Worm (Caenorhabditis elegans) whole organism, L1 larva: ENCODE results near the gene Y44A6C.1.
"Not testable (repeated sequence)": the region's sequence is repeated elsewhere in the genome, so short reads cannot be mapped to it uniquely, and the experiment has no call there.

Source experiments
- C04F5.9 ChIP-seq: sonication (generic microtip); optimal IDR thresholded peaks from 2 replicates; lab custom pipeline; 2016; ENCODE audit warnings: missing genetic modification characterization, missing compliant biosample characterization
- C34B4.2 ChIP-seq: sonication (generic microtip); optimal IDR thresholded peaks from 2 replicates; lab custom pipeline; 2017; ENCODE audit warnings: mild to moderate bottlenecking, missing genetic modification characterization, missing compliant biosample characterization
- alr-1 ChIP-seq: fragments of 200-800 bp; sonication (Bioruptor generic); optimal IDR thresholded peaks from 2 replicates; lab custom pipeline; 2018; ENCODE audit warnings: borderline replicate concordance, mild to moderate bottlenecking, missing genetic modification characterization, missing compliant biosample characterization
- ama-1 ChIP-seq: fragments of 150-350 bp; optimal IDR thresholded peaks from 2 replicates; lab custom pipeline; 2014
- ceh-63 ChIP-seq: fragments of 200-800 bp; sonication (Bioruptor generic); optimal IDR thresholded peaks from 2 replicates; lab custom pipeline; 2018; ENCODE audit warnings: mild to moderate bottlenecking, missing genetic modification characterization, missing compliant biosample characterization
- ceh-88 ChIP-seq: fragments of 200-800 bp; sonication (Bioruptor generic); IDR thresholded peaks from 2 replicates; pipeline ENCODE4 v1.3.6; 2022; ENCODE audit warnings: missing genetic modification characterization, missing compliant biosample characterization
- ceh-90 ChIP-seq: sonication (generic microtip); optimal IDR thresholded peaks from 2 replicates; lab custom pipeline; 2016; ENCODE audit warnings: missing genetic modification characterization, missing compliant biosample characterization
- ces-1 ChIP-seq: fragments of 150-350 bp; optimal IDR thresholded peaks from 2 replicates; lab custom pipeline; 2014; ENCODE audit warnings: missing biosample characterization, missing genetic modification reagents, missing genetic modification characterization
- dpl-1 ChIP-seq, 3 experiments: fragments of 150-350 bp in 2 of 3; sonication (generic microtip) in 1 of 3; optimal IDR thresholded peaks; 2 replicates each; lab custom pipeline; 2014 to 2017; ENCODE audit warnings: missing biosample characterization in 3 of 3, missing genetic modification characterization in 3 of 3, missing genetic modification reagents in 3 of 3
- dsc-1 ChIP-seq: sonication (generic microtip); optimal IDR thresholded peaks from 2 replicates; lab custom pipeline; 2016; ENCODE audit warnings: mild to moderate bottlenecking, missing genetic modification characterization, missing compliant biosample characterization
- efl-1 ChIP-seq, 4 experiments: fragments of 150-350 bp; optimal IDR thresholded peaks in 3 of 4; peaks in 1 of 4; 1 replicate in 1 of 4; 2 replicates in 3 of 4; lab custom pipeline; 2014; ENCODE audit warnings: missing biosample characterization in 2 of 4, missing genetic modification characterization in 2 of 4, missing genetic modification reagents in 2 of 4
- efl-3 ChIP-seq: fragments of 200-800 bp; sonication (Bioruptor generic); optimal IDR thresholded peaks from 2 replicates; lab custom pipeline; 2018; ENCODE audit warnings: mild to moderate bottlenecking, missing genetic modification characterization, missing compliant biosample characterization
- egl-13 ChIP-seq: sonication (generic microtip); optimal IDR thresholded peaks from 2 replicates; lab custom pipeline; 2016; ENCODE audit warnings: missing genotype, missing genetic modification reagents, missing genetic modification characterization, missing compliant biosample characterization
- egl-27 ChIP-seq, 2 experiments: fragments of 150-350 bp in 1 of 2; sonication (generic microtip); optimal IDR thresholded peaks; 3 replicates each; lab custom pipeline; 2017 to 2018; ENCODE audit warnings: missing biosample characterization in 2 of 2, missing genetic modification characterization in 2 of 2, missing genetic modification reagents in 2 of 2
- fkh-4 ChIP-seq: sonication (generic microtip); optimal IDR thresholded peaks from 2 replicates; lab custom pipeline; 2016; ENCODE audit warnings: missing compliant biosample characterization, missing genetic modification characterization, borderline replicate concordance
- grh-1 ChIP-seq: fragments of 200-800 bp; sonication (Bioruptor generic); IDR thresholded peaks from 2 replicates; pipeline ENCODE4 v1.3.6; 2022; ENCODE audit warnings: missing genetic modification reagents, missing genetic modification characterization, missing compliant biosample characterization
- hlh-17 ChIP-seq: fragments of 200-800 bp; sonication (Bioruptor generic); optimal IDR thresholded peaks from 2 replicates; lab custom pipeline; 2018; ENCODE audit warnings: missing genetic modification characterization, mild to moderate bottlenecking, missing compliant biosample characterization, moderate library complexity, borderline replicate concordance
- hpl-2 ChIP-seq: fragments of 150-350 bp; optimal IDR thresholded peaks from 2 replicates; lab custom pipeline; 2014; ENCODE audit warnings: missing biosample characterization, missing genetic modification reagents, missing genetic modification characterization
- isw-1 ChIP-seq: fragments of 200-800 bp; sonication (Bioruptor generic); IDR thresholded peaks from 2 replicates; pipeline ENCODE4 v1.3.6; 2022; ENCODE audit warnings: missing genetic modification characterization, missing compliant biosample characterization
- jun-1 ChIP-seq: fragments of 150-350 bp; optimal IDR thresholded peaks from 2 replicates; lab custom pipeline; 2014; ENCODE audit warnings: missing biosample characterization, missing genetic modification reagents, missing genetic modification characterization
- lin-14 ChIP-seq: fragments of 200-800 bp; sonication (Bioruptor generic); optimal IDR thresholded peaks from 2 replicates; lab custom pipeline; 2018; ENCODE audit warnings: mild to moderate bottlenecking, missing genetic modification characterization, moderate library complexity, missing compliant biosample characterization
- lin-39 ChIP-seq: fragments of 150-350 bp; optimal IDR thresholded peaks from 2 replicates; lab custom pipeline; 2014; ENCODE audit warnings: missing biosample characterization, missing genetic modification reagents, missing genetic modification characterization
- lir-3 ChIP-seq: sonication (generic microtip); optimal IDR thresholded peaks from 2 replicates; lab custom pipeline; 2016; ENCODE audit warnings: mild to moderate bottlenecking, missing genetic modification characterization, moderate library complexity, missing compliant biosample characterization; ENCODE audit not compliant: poor library complexity
- lsy-2 ChIP-seq, 2 experiments: fragments of 150-350 bp; optimal IDR thresholded peaks; 2 replicates each; lab custom pipeline; 2014; ENCODE audit warnings: missing biosample characterization in 2 of 2, missing genetic modification characterization in 2 of 2
- mab-9 ChIP-seq: fragments of 200-800 bp; sonication (Bioruptor generic); IDR thresholded peaks from 2 replicates; pipeline ENCODE4 v1.3.6; 2022; ENCODE audit warnings: missing genetic modification reagents, missing genetic modification characterization, missing compliant biosample characterization
- nhr-12 ChIP-seq: sonication (generic microtip); optimal IDR thresholded peaks from 2 replicates; lab custom pipeline; 2017; ENCODE audit warnings: missing biosample characterization, missing genetic modification characterization
- nhr-19 ChIP-seq: fragments of 200-800 bp; sonication (Bioruptor generic); conservative IDR thresholded peaks from 2 replicates; pipeline ENCODE4 v1.3.6; 2022; ENCODE audit warnings: missing genetic modification characterization, missing compliant biosample characterization
- nhr-20 ChIP-seq: sonication (generic microtip); optimal IDR thresholded peaks from 2 replicates; lab custom pipeline; 2016; ENCODE audit warnings: mild to moderate bottlenecking, missing genetic modification characterization, missing compliant biosample characterization
- nhr-28 ChIP-seq: fragments of 150-350 bp; optimal IDR thresholded peaks from 2 replicates; lab custom pipeline; 2014; ENCODE audit warnings: missing biosample characterization, missing genetic modification characterization
- nhr-47 ChIP-seq: sonication (generic microtip); optimal IDR thresholded peaks from 2 replicates; lab custom pipeline; 2016; ENCODE audit warnings: mild to moderate bottlenecking, missing genetic modification characterization, moderate library complexity, missing compliant biosample characterization
- nhr-71 ChIP-seq: sonication (generic microtip); optimal IDR thresholded peaks from 2 replicates; lab custom pipeline; 2016; ENCODE audit warnings: mild to moderate bottlenecking, missing genetic modification characterization, moderate library complexity, missing compliant biosample characterization
- nhr-77 ChIP-seq: fragments of 150-350 bp; optimal IDR thresholded peaks from 2 replicates; lab custom pipeline; 2014; ENCODE audit warnings: missing biosample characterization, missing genetic modification characterization
- nhr-84 ChIP-seq: sonication (generic microtip); optimal IDR thresholded peaks from 2 replicates; lab custom pipeline; 2017; ENCODE audit warnings: missing biosample characterization, missing genetic modification characterization
- pag-3 ChIP-seq: sonication (generic microtip); optimal IDR thresholded peaks from 2 replicates; lab custom pipeline; 2017; ENCODE audit warnings: missing genetic modification characterization, mild to moderate bottlenecking, missing compliant biosample characterization, antibody characterized with exemption, borderline replicate concordance; ENCODE audit not compliant: insufficient read depth
- pax-3 ChIP-seq: fragments of 200-800 bp; sonication (Bioruptor generic); optimal IDR thresholded peaks from 2 replicates; lab custom pipeline; 2018; ENCODE audit warnings: mild to moderate bottlenecking, missing genetic modification characterization, moderate library complexity, missing compliant biosample characterization
- pqm-1 ChIP-seq: sonication (generic microtip); optimal IDR thresholded peaks from 3 replicates; lab custom pipeline; 2017; ENCODE audit warnings: missing biosample characterization, missing genetic modification characterization
- rnt-1 ChIP-seq: sonication (generic microtip); optimal IDR thresholded peaks from 2 replicates; lab custom pipeline; 2016; ENCODE audit warnings: mild to moderate bottlenecking, missing genetic modification characterization, moderate library complexity, missing compliant biosample characterization
- snpc-4 ChIP-seq: fragments of 150-350 bp; optimal IDR thresholded peaks from 2 replicates; lab custom pipeline; 2014; ENCODE audit warnings: missing biosample characterization, missing genetic modification characterization
- unc-62 ChIP-seq: fragments of 150-350 bp; optimal IDR thresholded peaks from 2 replicates; lab custom pipeline; 2014; ENCODE audit warnings: missing biosample characterization, missing genetic modification reagents, missing genetic modification characterization
- unc-86 ChIP-seq: sonication (generic microtip); optimal IDR thresholded peaks from 2 replicates; lab custom pipeline; 2016; ENCODE audit warnings: missing genetic modification characterization, missing compliant biosample characterization
- unc-98 ChIP-seq: fragments of 200-800 bp; sonication (Bioruptor generic); IDR thresholded peaks from 2 replicates; pipeline ENCODE4 v1.3.6; 2022; ENCODE audit warnings: missing genetic modification characterization, missing compliant biosample characterization
- xbp-1 ChIP-seq: sonication (generic microtip); optimal IDR thresholded peaks from 2 replicates; lab custom pipeline; 2016; ENCODE audit warnings: missing genetic modification characterization, missing compliant biosample characterization
- zip-4 ChIP-seq: fragments of 200-800 bp; sonication (Bioruptor generic); optimal IDR thresholded peaks from 2 replicates; lab custom pipeline; 2018; ENCODE audit warnings: mild to moderate bottlenecking, missing genetic modification characterization, moderate library complexity, missing compliant biosample characterization

Y44A6C.1 gene

DNA sequence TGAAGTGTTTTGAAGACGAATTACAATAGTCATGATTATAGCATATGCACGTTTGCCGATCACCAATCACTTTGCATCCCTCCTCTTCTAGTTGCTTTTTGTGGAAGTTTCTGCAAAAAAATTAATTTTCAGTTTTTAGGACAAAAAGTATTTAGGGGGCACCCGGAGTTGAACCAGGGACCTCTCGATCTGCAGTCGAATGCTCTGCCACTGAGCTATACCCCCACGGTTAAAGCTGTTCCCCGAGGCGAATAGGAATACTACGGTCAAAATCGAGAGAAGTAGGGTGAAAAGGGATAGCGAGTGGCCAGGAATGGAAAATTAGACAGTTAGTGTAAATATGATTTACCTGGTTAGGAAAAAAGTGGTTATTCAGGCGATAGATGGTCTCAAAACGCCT lies 19.8 kb upstream of the Y44A6C.1 start (continued):
- TF ChIP-seq nhr-71 (tag; lab: Kevin White, UChicago) (peak; percentile 58), pax-3 (tag; lab: Kevin White, UChicago) (no peak), lin-39 (tag; lab: Kevin White, UChicago) (peak; percentile 12), nhr-84 (tag; lab: Kevin White, UChicago) (no peak), nhr-20 (tag; lab: Kevin White, UChicago) (peak; percentile 45), lin-14 (GFP tag; lab: Kevin White, UChicago) (peak; percentile 23), pag-3 (tag; lab: Kevin White, UChicago) (no peak), ces-1 (GFP tag; lab: Kevin White, UChicago) (no peak), dpl-1 (GFP tag; optimal IDR thresholded peaks at IDR 0.05; lab: Kevin White, UChicago) (peak in 1 of 3 experiments; percentile 17), fkh-4 (no peak), rnt-1 (peak; percentile 3), C04F5.9 (tag; lab: Kevin White, UChicago) (no peak), egl-27 (tag; optimal IDR thresholded peaks at IDR 0.05; lab: Kevin White, UChicago) (no peak), pqm-1 (tag; lab: Kevin White, UChicago) (no peak), grh-1 (no peak), nhr-77 (tag; lab: Kevin White, UChicago) (no peak), ceh-63 (GFP tag; lab: Kevin White, UChicago) (no peak), ceh-90 (no peak), ama-1 (lab: Kevin White, UChicago) (no peak), efl-3 (GFP tag; lab: Kevin White, UChicago) (no peak), unc-86 (no peak), xbp-1 (tag; lab: Kevin White, UChicago) (peak; percentile 15), hlh-17 (GFP tag; lab: Kevin White, UChicago) (no peak), nhr-28 (no peak), ceh-88 (GFP tag; lab: Robert Waterston, UW) (no peak), lir-3 (tag; lab: Kevin White, UChicago) (no peak), egl-13 (tag; lab: Kevin White, UChicago) (no peak)

DNA sequence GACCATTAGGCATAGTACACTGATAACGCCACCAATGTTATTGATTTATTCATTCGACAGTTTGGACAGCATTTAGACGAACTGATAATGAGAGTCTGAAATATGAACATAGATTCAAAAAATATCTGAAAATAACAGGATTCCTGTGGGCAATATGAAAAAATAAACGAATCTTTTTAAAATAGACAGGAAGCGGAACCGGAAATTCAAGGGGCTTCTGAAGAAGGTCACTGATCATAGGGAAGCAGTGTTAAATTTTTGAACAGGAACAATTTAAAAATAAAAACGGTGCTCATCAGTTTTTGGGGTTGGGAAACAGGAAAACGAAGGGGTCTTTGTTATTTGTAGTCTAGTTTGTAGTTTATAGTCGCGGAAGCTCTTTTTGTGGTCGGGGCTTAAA lies 15.5 kb upstream of the Y44A6C.1 start, which contains the start of gene F53F8.7:
Gene F53F8.7 (minus strand): TSS at position 101 of the 400 bp plus-strand sequence.
- no peak for TF ChIP-seq hpl-2 (GFP tag; lab: Kevin White, UChicago)

DNA sequence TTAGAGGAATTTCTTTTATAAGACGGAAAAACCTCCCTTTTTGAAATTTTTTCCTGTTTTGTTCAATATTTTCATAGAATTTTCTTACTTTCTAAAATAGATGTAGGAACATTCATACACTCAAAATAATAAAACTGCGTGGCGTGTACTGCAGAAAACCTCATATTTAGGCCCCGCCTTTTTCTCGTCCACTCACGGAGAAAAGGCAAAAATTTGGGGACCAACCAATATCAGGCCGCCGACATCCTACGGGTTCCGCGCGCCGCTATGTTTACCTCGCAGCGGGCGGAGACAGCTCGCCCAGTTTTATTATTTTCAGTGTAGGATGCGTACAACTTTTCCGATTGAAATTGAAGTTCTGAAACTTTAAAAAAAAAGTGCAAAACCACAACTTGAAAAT lies 14.9 kb upstream of the Y44A6C.1 start:
- TF ChIP-seq nhr-19 (GFP tag; lab: Robert Waterston, UW), result peak; percentile 37
- TF ChIP-seq snpc-4 (tag; lab: Kevin White, UChicago), result peak; percentile 91
- peak; percentile 2 for TF ChIP-seq lin-14 (GFP tag; lab: Kevin White, UChicago)
- TF ChIP-seq efl-1 (optimal IDR thresholded peaks at IDR 0.05; lab: Kevin White, UChicago), result not testable (repeated sequence)
- peak in 1 of 2 experiments; percentile 78 for TF ChIP-seq efl-1 (GFP tag; optimal IDR thresholded peaks at IDR 0.05 in 1 of 2; lab: Kevin White, UChicago)
- TF ChIP-seq nhr-71 (tag; lab: Kevin White, UChicago), result peak; percentile 34
- peak; percentile 37 for TF ChIP-seq nhr-47 (tag; lab: Kevin White, UChicago)

DNA sequence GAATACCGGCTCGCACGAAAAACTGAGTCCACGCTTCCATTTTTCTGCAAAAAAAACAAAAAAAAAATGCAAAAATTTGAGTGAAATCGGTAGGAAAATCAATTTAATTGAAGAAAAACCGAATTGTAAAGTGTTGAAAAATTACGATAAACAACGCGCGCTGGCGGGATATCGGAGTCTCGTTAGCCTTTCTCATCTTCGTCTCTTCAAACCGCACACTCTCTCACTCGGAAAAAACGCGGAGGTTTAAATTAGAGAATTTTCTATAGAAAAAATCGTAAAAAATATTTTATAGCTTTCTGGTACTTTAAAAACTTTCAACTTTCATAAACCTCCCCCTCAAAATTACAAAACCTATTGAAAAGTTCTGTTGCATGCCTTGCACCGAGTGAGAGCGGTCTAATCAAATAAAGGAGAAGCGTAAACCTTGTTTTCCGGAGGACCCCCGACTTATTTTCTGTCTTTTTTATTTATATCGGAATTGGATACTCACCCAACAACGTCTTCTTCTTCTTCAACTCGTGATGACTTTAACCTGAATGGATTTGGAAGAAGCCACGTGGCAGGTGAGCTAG lies 9.6 kb upstream of the Y44A6C.1 start, which contains the start of the genes F53F8.5 and F53F8.6:
Gene F53F8.5 (minus strand): TSS at position 52 of the 575 bp plus-strand sequence.
Gene F53F8.6 (plus strand): TSS at position 230 of the 575 bp plus-strand sequence.
- no peak for TF ChIP-seq mab-9 (GFP tag; lab: Robert Waterston, UW)
- peak; percentile 77 to 80 for TF ChIP-seq lsy-2 (tag; optimal IDR thresholded peaks at IDR 0.05; lab: Kevin White, UChicago)
- TF ChIP-seq lin-39 (tag; lab: Kevin White, UChicago), result peak; percentile 72
- TF ChIP-seq efl-1 (optimal IDR thresholded peaks at IDR 0.05; lab: Kevin White, UChicago), result peak; percentile 47 to 93
- peak; percentile 92 to 99 for TF ChIP-seq efl-1 (GFP tag; optimal IDR thresholded peaks at IDR 0.05 in 1 of 2; lab: Kevin White, UChicago)
- peak; percentile 63 for TF ChIP-seq isw-1 (GFP tag; lab: Robert Waterston, UW)
- no peak for TF ChIP-seq lir-3 (tag; lab: Kevin White, UChicago)
- TF ChIP-seq dsc-1, result peak; percentile 62
- TF ChIP-seq pqm-1 (tag; lab: Kevin White, UChicago), result no peak
- no peak for TF ChIP-seq C34B4.2 (tag; lab: Kevin White, UChicago)
- no peak for TF ChIP-seq ceh-88 (GFP tag; lab: Robert Waterston, UW)
- TF ChIP-seq unc-98 (GFP tag; lab: Robert Waterston, UW), result no peak
- TF ChIP-seq egl-13 (tag; lab: Kevin White, UChicago), result no peak
- TF ChIP-seq alr-1 (tag; lab: Kevin White, UChicago), result no peak
- TF ChIP-seq zip-4, result no peak
- peak; percentile 87 to 91 (median 91) for TF ChIP-seq dpl-1 (GFP tag; optimal IDR thresholded peaks at IDR 0.05; lab: Kevin White, UChicago)
- TF ChIP-seq ama-1 (lab: Kevin White, UChicago), result no peak
- no peak for TF ChIP-seq nhr-12 (tag; lab: Kevin White, UChicago)
- peak; percentile 70 for TF ChIP-seq rnt-1
- no peak for TF ChIP-seq hlh-17 (GFP tag; lab: Kevin White, UChicago)
- no peak for TF ChIP-seq jun-1 (tag; lab: Kevin White, UChicago)
- peak; percentile 53 for TF ChIP-seq unc-86
- no peak for TF ChIP-seq unc-62
